Fruit fly (Drosophila melanogaster): Measurements from ENCODE around the gene CG7362.

CG7362 gene

DNA sequence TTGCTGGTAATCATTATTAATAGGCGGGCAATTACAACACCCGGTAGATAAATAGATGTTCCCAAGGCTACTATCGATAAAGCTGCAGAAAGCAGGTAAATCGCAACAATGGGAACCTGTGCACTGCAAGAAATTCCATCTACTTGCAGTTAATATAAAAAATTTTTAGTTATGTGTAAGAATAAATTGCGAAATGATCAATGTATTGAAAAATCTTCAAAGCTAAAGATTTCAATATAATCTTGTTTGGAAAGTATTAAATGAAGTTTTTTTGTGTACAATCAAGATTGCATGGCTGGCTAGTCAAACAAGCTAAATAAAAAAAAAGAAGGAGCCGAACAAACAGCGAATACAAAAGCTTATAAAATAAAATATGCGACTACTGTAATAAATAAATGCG is 21.1 kb upstream of the CG7362 start:
- peak; percentile 56 for TF ChIP-seq CG9948 (tag; optimal IDR thresholded peaks at IDR 0.05)
- TF ChIP-seq CG4496 (GFP tag; IDR thresholded peaks at IDR 0.05): peak; percentile 78
- TF ChIP-seq Pif1B (GFP tag; optimal IDR thresholded peaks at IDR 0.05): peak; percentile 48
- 0 out of 2 replicates have a peak, but pooled peaks have one; percentile 23 for TF ChIP-seq CG12605 (GFP tag; IDR thresholded peaks at IDR 0.05)
- peak; percentile 24 for TF ChIP-seq CG8159 (tag; optimal IDR thresholded peaks at IDR 0.05)
- TF ChIP-seq Ets98B (GFP tag; IDR thresholded peaks at IDR 0.05): peak; percentile 62
- TF ChIP-seq rn (GFP tag; IDR thresholded peaks at IDR 0.05): no peak
- TF ChIP-seq CG17806 (tag; optimal IDR thresholded peaks at IDR 0.05): peak; percentile 33
- peak; percentile 67 for TF ChIP-seq Pif1A (GFP tag; optimal IDR thresholded peaks at IDR 0.05)
- no peak for TF ChIP-seq D1 (tag; optimal IDR thresholded peaks at IDR 0.05)
- TF ChIP-seq Snoo (tag; optimal IDR thresholded peaks at IDR 0.05): peak; percentile 37
- peak; percentile 56 for TF ChIP-seq CG32121 (GFP tag; IDR thresholded peaks at IDR 0.05)
- TF ChIP-seq EcR (GFP tag; optimal IDR thresholded peaks at IDR 0.05): no peak
- peak; percentile 30 for TF ChIP-seq CG15710 (tag; optimal IDR thresholded peaks at IDR 0.05)
- peak; percentile 36 for TF ChIP-seq CG8301 (tag; optimal IDR thresholded peaks at IDR 0.05)
- peak; percentile 68 for TF ChIP-seq CG14655 (GFP tag; optimal IDR thresholded peaks at IDR 0.05)
- TF ChIP-seq CG10348 (GFP tag; IDR thresholded peaks at IDR 0.05): no peak
- no peak for TF ChIP-seq gl (tag; optimal IDR thresholded peaks at IDR 0.05)
- no peak; the same call in 2 of the 3 replicates for TF ChIP-seq fd96Ca (GFP tag; IDR thresholded peaks at IDR 0.05)
- TF ChIP-seq CG13204 (GFP tag; optimal IDR thresholded peaks at IDR 0.05): no peak
- TF ChIP-seq CG34367 (tag; optimal IDR thresholded peaks at IDR 0.05): peak; percentile 10

- TF ChIP-seq fd96Ca (GFP tag; IDR thresholded peaks at IDR 0.05) (0 out of 3 replicates have a peak, but pooled peaks have one; percentile 39), Ets98B (GFP tag; IDR thresholded peaks at IDR 0.05) (peak; percentile 29; the same call in 1 of the 2 replicates), CG9948 (tag; optimal IDR thresholded peaks at IDR 0.05) (no peak), CG14655 (GFP tag; optimal IDR thresholded peaks at IDR 0.05) (no peak), CG32121 (GFP tag; IDR thresholded peaks at IDR 0.05) (no peak), CG34367 (tag; optimal IDR thresholded peaks at IDR 0.05) (no peak), EcR (GFP tag; optimal IDR thresholded peaks at IDR 0.05) (no peak), CG12605 (GFP tag; IDR thresholded peaks at IDR 0.05) (0 out of 2 replicates have a peak, but pooled peaks have one; percentile 28), CG15710 (tag; optimal IDR thresholded peaks at IDR 0.05) (no peak), CG17806 (tag; optimal IDR thresholded peaks at IDR 0.05) (no peak), CG8159 (tag; optimal IDR thresholded peaks at IDR 0.05) (no peak), D1 (tag; optimal IDR thresholded peaks at IDR 0.05) (no peak), Pif1A (GFP tag; optimal IDR thresholded peaks at IDR 0.05) (no peak), CG10348 (GFP tag; IDR thresholded peaks at IDR 0.05) (no peak), CG8301 (tag; optimal IDR thresholded peaks at IDR 0.05) (no peak), CG4496 (GFP tag; IDR thresholded peaks at IDR 0.05) (0 out of 3 replicates have a peak, but pooled peaks have one; percentile 13), Pif1B (GFP tag; optimal IDR thresholded peaks at IDR 0.05) (no peak), Snoo (tag; optimal IDR thresholded peaks at IDR 0.05) (no peak), gl (tag; optimal IDR thresholded peaks at IDR 0.05) (no peak), rn (GFP tag; IDR thresholded peaks at IDR 0.05) (no peak), CG13204 (GFP tag; optimal IDR thresholded peaks at IDR 0.05) (no peak)
Observed at dm6 chr3R:14766439-14767025, 12.3 kb upstream of the CG7362 start.

dm6 chr3R:14765364-14765993 is 11.2 kb upstream of the CG7362 start:
- TF ChIP-seq rn (GFP tag; IDR thresholded peaks at IDR 0.05) (no peak), CG8159 (tag; optimal IDR thresholded peaks at IDR 0.05) (peak; percentile 65), Pif1A (GFP tag; optimal IDR thresholded peaks at IDR 0.05) (peak; percentile 88), CG32121 (GFP tag; IDR thresholded peaks at IDR 0.05) (peak; percentile 60; the same call in 1 of the 2 replicates), CG9948 (tag; optimal IDR thresholded peaks at IDR 0.05) (peak; percentile 39), EcR (GFP tag; optimal IDR thresholded peaks at IDR 0.05) (peak; percentile 59), CG15710 (tag; optimal IDR thresholded peaks at IDR 0.05) (peak; percentile 54), fd96Ca (GFP tag; IDR thresholded peaks at IDR 0.05) (peak; percentile 81; the same call in 2 of the 3 replicates), CG8301 (tag; optimal IDR thresholded peaks at IDR 0.05) (peak; percentile 56), CG14655 (GFP tag; optimal IDR thresholded peaks at IDR 0.05) (peak; percentile 62), CG12605 (GFP tag; IDR thresholded peaks at IDR 0.05) (peak; percentile 69), Pif1B (GFP tag; optimal IDR thresholded peaks at IDR 0.05) (peak; percentile 78), CG4496 (GFP tag; IDR thresholded peaks at IDR 0.05) (peak; percentile 88), Snoo (tag; optimal IDR thresholded peaks at IDR 0.05) (peak; percentile 40), CG13204 (GFP tag; optimal IDR thresholded peaks at IDR 0.05) (peak; percentile 63), CG34367 (tag; optimal IDR thresholded peaks at IDR 0.05) (peak; percentile 44), CG17806 (tag; optimal IDR thresholded peaks at IDR 0.05) (peak; percentile 48), CG10348 (GFP tag; IDR thresholded peaks at IDR 0.05) (no peak), Ets98B (GFP tag; IDR thresholded peaks at IDR 0.05) (peak; percentile 81), gl (tag; optimal IDR thresholded peaks at IDR 0.05) (peak; percentile 66), D1 (tag; optimal IDR thresholded peaks at IDR 0.05) (no peak)

DNA sequence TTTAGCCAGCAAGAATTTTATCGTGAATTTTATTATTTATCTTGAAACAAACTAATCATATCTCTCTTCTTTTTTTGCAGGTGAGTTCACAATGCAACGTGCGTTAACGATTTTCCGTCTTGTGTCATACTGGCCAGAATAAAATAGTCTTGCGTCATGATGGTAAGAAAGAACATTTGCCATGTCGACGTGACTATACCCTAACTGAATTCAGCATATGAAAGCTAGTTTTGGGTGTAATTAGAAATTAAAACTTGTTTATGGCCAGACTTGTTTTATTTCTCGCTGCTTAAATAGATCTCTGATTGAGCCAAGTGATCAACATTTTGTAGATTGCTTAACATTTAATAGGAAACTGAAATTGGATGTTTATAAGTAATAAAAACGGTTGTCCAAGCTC is 9.9 kb upstream of the CG7362 start:
- peak; percentile 4 for TF ChIP-seq CG17806 (tag; optimal IDR thresholded peaks at IDR 0.05)
- no peak for TF ChIP-seq gl (tag; optimal IDR thresholded peaks at IDR 0.05)
- no peak for TF ChIP-seq CG12605 (GFP tag; IDR thresholded peaks at IDR 0.05)
- no peak for TF ChIP-seq CG8301 (tag; optimal IDR thresholded peaks at IDR 0.05)

dm6 chr3R:14763487-14763886 is 9.2 kb upstream of the CG7362 start:
- no peak for TF ChIP-seq CG34367 (tag; optimal IDR thresholded peaks at IDR 0.05)
- TF ChIP-seq CG12605 (GFP tag; IDR thresholded peaks at IDR 0.05): no peak
- TF ChIP-seq Pif1B (GFP tag; optimal IDR thresholded peaks at IDR 0.05): no peak
- no peak for TF ChIP-seq gl (tag; optimal IDR thresholded peaks at IDR 0.05)
- no peak for TF ChIP-seq CG4496 (GFP tag; IDR thresholded peaks at IDR 0.05)
- TF ChIP-seq Ets98B (GFP tag; IDR thresholded peaks at IDR 0.05): no peak
- TF ChIP-seq EcR (GFP tag; optimal IDR thresholded peaks at IDR 0.05): no peak
- TF ChIP-seq CG17806 (tag; optimal IDR thresholded peaks at IDR 0.05): no peak
- no peak for TF ChIP-seq D1 (tag; optimal IDR thresholded peaks at IDR 0.05)
- no peak for TF ChIP-seq CG13204 (GFP tag; optimal IDR thresholded peaks at IDR 0.05)
- no peak for TF ChIP-seq CG8301 (tag; optimal IDR thresholded peaks at IDR 0.05)
- no peak for TF ChIP-seq CG9948 (tag; optimal IDR thresholded peaks at IDR 0.05)
- TF ChIP-seq CG15710 (tag; optimal IDR thresholded peaks at IDR 0.05): no peak
- no peak for TF ChIP-seq rn (GFP tag; IDR thresholded peaks at IDR 0.05)
- no peak for TF ChIP-seq CG8159 (tag; optimal IDR thresholded peaks at IDR 0.05)
- no peak for TF ChIP-seq fd96Ca (GFP tag; IDR thresholded peaks at IDR 0.05)

Data from whole organism, pupa.